Worm (Caenorhabditis elegans) whole organism, late embryonic: ENCODE results near the gene math-15.

Experiments
- C38D4.7 ChIP-seq: fragments of 200-800 bp; sonication (Bioruptor generic); optimal IDR thresholded peaks from 2 replicates; lab custom pipeline; 2018; ENCODE audit warnings: mild to moderate bottlenecking, missing genetic modification characterization, moderate library complexity, missing compliant biosample characterization
- ahr-1 ChIP-seq: sonication (generic microtip); optimal IDR thresholded peaks from 2 replicates; lab custom pipeline; 2016; ENCODE audit warnings: missing genetic modification characterization, missing compliant biosample characterization
- ceh-24 ChIP-seq: sonication (generic microtip); optimal IDR thresholded peaks from 2 replicates; lab custom pipeline; 2016; ENCODE audit warnings: mild to moderate bottlenecking, missing genetic modification characterization, missing compliant biosample characterization
- elt-4 ChIP-seq: sonication (generic microtip); optimal IDR thresholded peaks from 2 replicates; lab custom pipeline; 2016; ENCODE audit warnings: missing genetic modification characterization, missing compliant biosample characterization
- pha-4 ChIP-seq: fragments of 150-350 bp; optimal IDR thresholded peaks from 2 replicates; lab custom pipeline; 2018; ENCODE audit warnings: missing biosample characterization, missing genetic modification reagents, missing genetic modification characterization
- ref-2 ChIP-seq: sonication (generic microtip); optimal IDR thresholded peaks from 2 replicates; lab custom pipeline; 2016; ENCODE audit warnings: missing genetic modification characterization, missing compliant biosample characterization
- unc-3 ChIP-seq, 2 experiments: fragments of 200-800 bp in 1 of 2; sonication (Bioruptor generic) in 1 of 2; sonication (generic microtip) in 1 of 2; conservative IDR thresholded peaks in 1 of 2; optimal IDR thresholded peaks in 1 of 2; 2 replicates each; pipeline versions ENCODE4 v1.3.6 to Lab custom; 2016 to 2022; ENCODE audit warnings: missing compliant biosample characterization in 2 of 2, missing genetic modification characterization in 2 of 2, missing genetic modification reagents in 1 of 2
- unc-86 ChIP-seq: sonication (generic microtip); optimal IDR thresholded peaks from 2 replicates; lab custom pipeline; 2016; ENCODE audit warnings: missing genetic modification characterization, missing compliant biosample characterization
- zip-5 ChIP-seq: sonication (generic microtip); optimal IDR thresholded peaks from 2 replicates; lab custom pipeline; 2016; ENCODE audit warnings: missing genetic modification characterization, missing compliant biosample characterization

DNA sequence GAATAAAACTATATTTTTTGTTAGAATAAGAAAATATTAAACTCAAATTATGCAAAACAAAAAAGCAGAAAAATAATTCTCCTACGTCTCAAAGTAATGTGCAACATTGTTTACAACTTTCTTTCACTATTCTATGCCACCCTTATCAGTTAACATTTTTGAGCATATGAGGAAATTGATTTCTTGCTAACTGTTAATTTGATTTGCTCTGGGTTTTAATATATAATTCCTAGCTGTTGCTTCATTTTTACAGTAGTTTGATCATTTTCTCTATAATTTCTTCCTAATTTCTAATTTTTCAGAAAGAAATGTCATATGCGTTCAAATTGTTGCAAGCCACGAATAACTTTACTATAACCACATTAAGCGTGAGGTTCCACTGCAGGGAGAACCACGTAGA, 30.0 kb upstream of the math-15 start, which contains the start of gene T08E11.1:
- TF ChIP-seq zip-5 (tag; lab: Kevin White, UChicago) (no peak), unc-86 (tag; lab: Kevin White, UChicago) (no peak), ref-2 (tag; lab: Kevin White, UChicago) (no peak), unc-3 (GFP tag; conservative IDR thresholded peaks at IDR 0.05; lab: Robert Waterston, UW) (no peak), unc-3 (tag; optimal IDR thresholded peaks at IDR 0.05; lab: Kevin White, UChicago) (no peak), ahr-1 (tag; lab: Kevin White, UChicago) (no peak), elt-4 (no peak), C38D4.7 (GFP tag; lab: Kevin White, UChicago) (no peak), pha-4 (no peak), ceh-24 (no peak)
